Fruit fly (Drosophila melanogaster): ENCODE data around the gene CecC.

Gene CecC

DNA sequence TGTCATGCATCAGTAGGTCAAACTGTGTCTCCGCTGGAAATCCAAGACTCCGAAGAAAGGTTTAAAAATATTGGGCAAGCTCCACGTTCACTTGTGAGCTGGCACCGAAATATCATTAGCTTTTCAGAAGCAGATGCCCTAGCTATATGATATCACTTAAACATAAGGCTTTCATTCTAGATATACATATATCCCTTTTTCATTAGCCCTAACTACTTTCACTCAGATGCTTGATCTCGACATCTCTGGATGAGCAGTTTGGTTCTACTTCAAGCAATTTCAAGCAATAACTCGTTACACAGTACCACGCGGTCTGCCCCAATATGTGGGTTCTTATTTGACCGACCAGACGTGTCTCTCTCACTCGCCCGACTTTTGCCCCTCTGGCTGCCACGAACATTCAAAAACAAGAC lies 24.8 kb upstream of the CecC start (continued):
- TF ChIP-seq cato (GFP tag; optimal IDR thresholded peaks at IDR 0.05; ENCODE audit: borderline replicate concordance) = no peak
- no peak for TF ChIP-seq CG4854 (GFP tag; optimal IDR thresholded peaks at IDR 0.05)
- TF ChIP-seq CG10654 (GFP tag; optimal IDR thresholded peaks at IDR 0.05) = no peak
- TF ChIP-seq Awh (GFP tag; IDR thresholded peaks at IDR 0.05) = no peak
- no peak for TF ChIP-seq fd3F (GFP tag; optimal IDR thresholded peaks at IDR 0.05)
- peak; percentile 66 for TF ChIP-seq row (GFP tag; IDR thresholded peaks at IDR 0.05)
- no peak for TF ChIP-seq hkb (optimal IDR thresholded peaks at IDR 0.05)
- TF ChIP-seq hkb (GFP tag; IDR thresholded peaks at IDR 0.05) = no peak
- TF ChIP-seq CG9727 (GFP tag; optimal IDR thresholded peaks at IDR 0.05) = peak; percentile 47
- no peak for TF ChIP-seq CG2889 (GFP tag; IDR thresholded peaks at IDR 0.05)
- TF ChIP-seq CG8765 (GFP tag; IDR thresholded peaks at IDR 0.05) = no peak
- TF ChIP-seq ase (GFP tag; IDR thresholded peaks at IDR 0.05) = no peak
- no peak for TF ChIP-seq ci (GFP tag; IDR thresholded peaks at IDR 0.05)
- no peak for TF ChIP-seq CG10366 (GFP tag; IDR thresholded peaks at IDR 0.05)
- TF ChIP-seq CG30020 (tag; optimal IDR thresholded peaks at IDR 0.05) = no peak
- TF ChIP-seq CG2129 (GFP tag; IDR thresholded peaks at IDR 0.05; ENCODE audit: partially characterized antibody) = no peak
- no peak for TF ChIP-seq chinmo (GFP tag; IDR thresholded peaks at IDR 0.05; ENCODE audit: partially characterized antibody)
- no peak for TF ChIP-seq CG34376 (GFP tag; optimal IDR thresholded peaks at IDR 0.05)
- TF ChIP-seq salm (tag; optimal IDR thresholded peaks at IDR 0.05) = no peak
- no peak for TF ChIP-seq caup (GFP tag; optimal IDR thresholded peaks at IDR 0.05; ENCODE audit: severe bottlenecking)
- no peak for TF ChIP-seq dan (GFP tag; IDR thresholded peaks at IDR 0.05)
- TF ChIP-seq CrebB (tag; optimal IDR thresholded peaks at IDR 0.05) = no peak
- no peak for TF ChIP-seq CG3065 (GFP tag; optimal IDR thresholded peaks at IDR 0.05)
- TF ChIP-seq corto (GFP tag; optimal IDR thresholded peaks at IDR 0.05) = no peak
- TF ChIP-seq CG5180 (GFP tag; optimal IDR thresholded peaks at IDR 0.05) = no peak
- peak; percentile 66 for TF ChIP-seq shn (GFP tag; optimal IDR thresholded peaks at IDR 0.05)
- TF ChIP-seq D (optimal IDR thresholded peaks at IDR 0.05) = no peak
- no peak for TF ChIP-seq D (GFP tag; optimal IDR thresholded peaks at IDR 0.05)
- TF ChIP-seq CG12071 (GFP tag; optimal IDR thresholded peaks at IDR 0.05) = no peak
- TF ChIP-seq CG12769 (tag; optimal IDR thresholded peaks at IDR 0.05) = no peak
- no peak for TF ChIP-seq ATbp (GFP tag; optimal IDR thresholded peaks at IDR 0.05)
- TF ChIP-seq pan (optimal IDR thresholded peaks at IDR 0.05) = no peak
- no peak for TF ChIP-seq pan (GFP tag; optimal IDR thresholded peaks at IDR 0.05 in 1 of 2, IDR thresholded peaks at IDR 0.05 in 1 of 2)
- TF ChIP-seq CG7786 (GFP tag; optimal IDR thresholded peaks at IDR 0.05) = peak; percentile 64
- no peak for TF ChIP-seq CG6683 (GFP tag; optimal IDR thresholded peaks at IDR 0.05)
- 0 out of 2 replicates have a peak, but pooled peaks have one; percentile 17 for TF ChIP-seq wor (GFP tag; IDR thresholded peaks at IDR 0.05)
- no peak for TF ChIP-seq Camta (GFP tag; optimal IDR thresholded peaks at IDR 0.05)
- TF ChIP-seq CG9437 (GFP tag; optimal IDR thresholded peaks at IDR 0.05) = peak; percentile 57
- no peak for TF ChIP-seq CG13296 (GFP tag; optimal IDR thresholded peaks at IDR 0.05)
- TF ChIP-seq Atf6 (GFP tag; IDR thresholded peaks at IDR 0.05) = no peak
- TF ChIP-seq tna (GFP tag; IDR thresholded peaks at IDR 0.05; ENCODE audit: partially characterized antibody) = no peak
- TF ChIP-seq Doc3 (GFP tag; IDR thresholded peaks at IDR 0.05; ENCODE audit: partially characterized antibody) = no peak
- no peak for TF ChIP-seq C15 (GFP tag; IDR thresholded peaks at IDR 0.05)
- TF ChIP-seq Vsx1 (GFP tag; optimal IDR thresholded peaks at IDR 0.05) = no peak
- TF ChIP-seq Scr (GFP tag; IDR thresholded peaks at IDR 0.05; ENCODE audit: partially characterized antibody) = no peak
- TF ChIP-seq Hmx (GFP tag; optimal IDR thresholded peaks at IDR 0.05) = no peak
- no peak for TF ChIP-seq hb (GFP tag; IDR thresholded peaks at IDR 0.05; ENCODE audit: partially characterized antibody)
- TF ChIP-seq ato (GFP tag; IDR thresholded peaks at IDR 0.05; ENCODE audit: partially characterized antibody) = no peak
- no peak for TF ChIP-seq sim (GFP tag; IDR thresholded peaks at IDR 0.05)
- peak; percentile 37 for TF ChIP-seq CG1647 (GFP tag; optimal IDR thresholded peaks at IDR 0.05)
- peak; percentile 23 for TF ChIP-seq CG30431 (GFP tag; optimal IDR thresholded peaks at IDR 0.05)
- TF ChIP-seq pzg (GFP tag; optimal IDR thresholded peaks at IDR 0.05) = no peak

Data from whole organism, embryonic.